Worm (Caenorhabditis elegans): ENCODE measurements around the gene C07A9.10.

Gene C07A9.10

DNA sequence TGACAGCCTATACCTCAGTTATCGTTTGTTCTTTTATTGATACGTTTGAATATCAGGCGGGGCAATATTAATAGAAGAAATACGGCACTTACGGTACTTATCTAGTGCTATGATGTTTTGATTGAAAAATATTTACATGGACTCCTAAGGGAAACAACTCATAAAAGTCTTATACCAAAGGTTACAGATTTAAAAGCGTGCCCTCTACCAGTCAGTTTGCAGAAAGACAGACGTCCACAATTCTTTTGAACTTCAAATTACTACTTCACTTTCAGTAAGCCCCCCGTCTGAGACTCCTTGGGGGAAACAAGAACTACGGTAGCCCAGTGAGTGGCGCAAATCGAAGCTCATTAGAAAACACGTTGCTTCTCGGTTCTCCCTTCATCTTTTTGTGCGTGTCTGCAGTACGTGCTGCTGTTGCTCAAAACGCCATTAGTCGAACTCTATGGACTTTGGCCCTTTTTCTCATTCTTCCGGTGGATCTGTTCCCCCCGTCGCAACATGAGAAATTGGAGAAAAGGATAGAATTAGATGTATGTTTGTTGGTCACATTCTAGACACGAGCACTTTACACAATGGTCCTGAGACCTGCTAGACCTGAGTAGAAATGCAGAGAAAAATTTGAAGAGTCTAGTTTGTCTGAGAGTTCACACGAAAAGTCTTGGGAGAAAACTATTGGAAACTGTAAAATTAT is 23.4 kb downstream of the C07A9.10 start:
- no peak for TF ChIP-seq cog-1 (tag; optimal IDR thresholded peaks at IDR 0.05)
- TF ChIP-seq med-1 (GFP tag; optimal IDR thresholded peaks at IDR 0.05; ENCODE audit: insufficient read depth) = no peak
- no peak for TF ChIP-seq ztf-23 (GFP tag; IDR thresholded peaks at IDR 0.05)
- no peak for TF ChIP-seq ztf-29 (GFP tag; IDR thresholded peaks at IDR 0.05)
- TF ChIP-seq T22C8.4 (GFP tag; IDR thresholded peaks at IDR 0.05) = no peak
- TF ChIP-seq tab-1 (GFP tag; IDR thresholded peaks at IDR 0.05) = no peak
- TF ChIP-seq ref-1 (GFP tag; conservative IDR thresholded peaks at IDR 0.05) = no peak
- no peak for TF ChIP-seq flt-1 (GFP tag; IDR thresholded peaks at IDR 0.05)
- no peak for TF ChIP-seq klf-2 (GFP tag; conservative IDR thresholded peaks at IDR 0.05)

DNA sequence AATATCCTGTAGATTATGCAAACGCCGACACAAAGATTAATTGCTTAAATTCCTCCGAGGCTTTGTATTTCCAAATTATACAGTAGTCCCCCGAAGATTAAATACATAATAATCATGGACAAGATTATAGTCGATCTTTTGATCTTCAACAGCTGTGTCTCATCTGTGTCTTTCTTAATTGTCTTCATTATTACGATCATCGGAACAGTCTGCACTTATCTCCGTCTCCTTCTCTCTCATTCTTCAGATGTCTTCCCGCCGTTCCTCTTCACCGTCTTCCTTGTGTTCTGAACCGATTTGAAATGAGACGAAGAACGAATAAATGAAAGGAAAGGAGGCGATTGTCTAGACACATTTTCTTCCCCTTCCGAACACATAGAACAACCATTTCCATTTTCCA is 24.7 kb downstream of the C07A9.10 start:
- TF ChIP-seq klf-2 (GFP tag; conservative IDR thresholded peaks at IDR 0.05) = no peak
- no peak for TF ChIP-seq flt-1 (GFP tag; IDR thresholded peaks at IDR 0.05)
- no peak for TF ChIP-seq med-1 (GFP tag; optimal IDR thresholded peaks at IDR 0.05; ENCODE audit: insufficient read depth)
- TF ChIP-seq cog-1 (tag; optimal IDR thresholded peaks at IDR 0.05) = no peak
- no peak for TF ChIP-seq tab-1 (GFP tag; IDR thresholded peaks at IDR 0.05)
- no peak for TF ChIP-seq ref-1 (GFP tag; conservative IDR thresholded peaks at IDR 0.05)
- TF ChIP-seq ztf-29 (GFP tag; IDR thresholded peaks at IDR 0.05) = no peak
- no peak for TF ChIP-seq T22C8.4 (GFP tag; IDR thresholded peaks at IDR 0.05)
- TF ChIP-seq ztf-23 (GFP tag; IDR thresholded peaks at IDR 0.05) = no peak

DNA sequence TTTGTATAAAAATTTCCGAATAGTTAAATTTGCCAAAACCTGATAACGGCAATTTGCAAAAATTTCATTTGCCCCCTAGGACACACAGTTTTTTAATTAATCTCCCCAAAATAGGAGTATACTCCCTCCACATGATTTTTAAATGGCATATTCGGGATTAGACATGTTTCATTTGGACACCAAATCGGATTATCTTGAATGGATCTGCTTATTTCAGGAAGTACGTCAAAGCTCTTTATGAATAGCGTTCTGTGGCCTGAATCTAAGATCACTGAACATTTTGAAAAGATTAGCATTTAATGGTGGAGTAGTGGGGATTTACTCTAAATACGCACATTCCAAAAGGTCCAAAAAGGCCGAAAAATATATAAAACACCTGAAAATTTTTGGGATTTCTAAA is 27.3 kb downstream of the C07A9.10 start:
- TF ChIP-seq ref-1 (GFP tag; conservative IDR thresholded peaks at IDR 0.05) (no peak), ztf-29 (GFP tag; IDR thresholded peaks at IDR 0.05) (no peak), tab-1 (GFP tag; IDR thresholded peaks at IDR 0.05) (no peak), flt-1 (GFP tag; IDR thresholded peaks at IDR 0.05) (no peak), ztf-23 (GFP tag; IDR thresholded peaks at IDR 0.05) (no peak), T22C8.4 (GFP tag; IDR thresholded peaks at IDR 0.05) (no peak), med-1 (GFP tag; optimal IDR thresholded peaks at IDR 0.05; ENCODE audit: insufficient read depth) (no peak), cog-1 (tag; optimal IDR thresholded peaks at IDR 0.05) (no peak), klf-2 (GFP tag; conservative IDR thresholded peaks at IDR 0.05) (no peak)

DNA sequence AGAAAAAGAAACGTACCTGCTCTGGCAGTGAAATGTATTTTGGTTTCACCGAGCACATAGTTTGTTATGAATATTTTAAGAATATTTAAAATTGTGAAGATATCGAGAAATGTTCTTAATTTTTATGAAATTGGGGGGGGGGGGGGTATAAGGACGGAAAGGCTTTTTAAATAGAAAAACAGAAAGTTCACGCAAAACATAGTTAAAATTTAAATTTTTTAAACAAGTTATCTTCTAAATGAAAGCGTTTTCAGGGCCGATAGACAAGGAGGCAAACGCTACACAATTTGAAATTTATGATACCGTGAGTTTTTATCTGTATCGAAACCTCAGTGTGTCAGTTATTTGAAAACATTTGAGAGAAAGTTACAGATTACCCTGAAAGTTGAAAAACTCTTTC is 30.1 kb downstream of the C07A9.10 start, which contains the start of gene C15H7.4:
Gene C15H7.4, minus strand, starts transcription at position 101 of the 400 bp plus-strand sequence.
- TF ChIP-seq ref-1 (GFP tag; conservative IDR thresholded peaks at IDR 0.05) = no peak
- TF ChIP-seq ztf-23 (GFP tag; IDR thresholded peaks at IDR 0.05) = no peak
- no peak for TF ChIP-seq cog-1 (tag; optimal IDR thresholded peaks at IDR 0.05)
- no peak for TF ChIP-seq med-1 (GFP tag; optimal IDR thresholded peaks at IDR 0.05; ENCODE audit: insufficient read depth)
- TF ChIP-seq klf-2 (GFP tag; conservative IDR thresholded peaks at IDR 0.05) = no peak
- TF ChIP-seq T22C8.4 (GFP tag; IDR thresholded peaks at IDR 0.05) = no peak
- no peak for TF ChIP-seq flt-1 (GFP tag; IDR thresholded peaks at IDR 0.05)
- TF ChIP-seq ztf-29 (GFP tag; IDR thresholded peaks at IDR 0.05) = no peak
- TF ChIP-seq tab-1 (GFP tag; IDR thresholded peaks at IDR 0.05) = no peak

DNA sequence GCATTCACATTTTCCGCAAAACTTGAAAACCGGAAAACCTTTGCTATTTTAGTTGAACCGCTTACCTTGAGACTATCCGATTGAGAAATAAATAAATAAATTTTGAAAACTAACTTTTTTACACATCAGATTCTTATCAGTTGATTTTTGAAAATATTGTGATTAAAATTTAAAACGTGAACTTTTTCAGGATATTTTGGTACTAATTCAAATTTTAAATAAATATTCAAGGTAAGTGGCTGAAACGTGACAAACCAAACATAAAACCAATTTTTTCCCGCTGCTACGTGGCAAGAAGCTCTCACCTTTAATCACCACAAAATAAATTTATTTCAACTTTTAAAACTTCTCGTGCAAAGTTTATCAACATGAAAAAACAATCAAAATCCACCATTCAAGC is 34.0 kb downstream of the C07A9.10 start, which contains the start of gene C15H7.3:
Gene C15H7.3, minus strand, starts transcription at position 101 of the 400 bp plus-strand sequence.
- no peak for TF ChIP-seq ref-1 (GFP tag; conservative IDR thresholded peaks at IDR 0.05)
- no peak for TF ChIP-seq klf-2 (GFP tag; conservative IDR thresholded peaks at IDR 0.05)
- TF ChIP-seq ztf-23 (GFP tag; IDR thresholded peaks at IDR 0.05) = no peak
- no peak for TF ChIP-seq med-1 (GFP tag; optimal IDR thresholded peaks at IDR 0.05; ENCODE audit: insufficient read depth)
- TF ChIP-seq ztf-29 (GFP tag; IDR thresholded peaks at IDR 0.05) = no peak
- TF ChIP-seq flt-1 (GFP tag; IDR thresholded peaks at IDR 0.05) = no peak
- TF ChIP-seq cog-1 (tag; optimal IDR thresholded peaks at IDR 0.05) = no peak
- TF ChIP-seq T22C8.4 (GFP tag; IDR thresholded peaks at IDR 0.05) = no peak
- TF ChIP-seq tab-1 (GFP tag; IDR thresholded peaks at IDR 0.05) = no peak

DNA sequence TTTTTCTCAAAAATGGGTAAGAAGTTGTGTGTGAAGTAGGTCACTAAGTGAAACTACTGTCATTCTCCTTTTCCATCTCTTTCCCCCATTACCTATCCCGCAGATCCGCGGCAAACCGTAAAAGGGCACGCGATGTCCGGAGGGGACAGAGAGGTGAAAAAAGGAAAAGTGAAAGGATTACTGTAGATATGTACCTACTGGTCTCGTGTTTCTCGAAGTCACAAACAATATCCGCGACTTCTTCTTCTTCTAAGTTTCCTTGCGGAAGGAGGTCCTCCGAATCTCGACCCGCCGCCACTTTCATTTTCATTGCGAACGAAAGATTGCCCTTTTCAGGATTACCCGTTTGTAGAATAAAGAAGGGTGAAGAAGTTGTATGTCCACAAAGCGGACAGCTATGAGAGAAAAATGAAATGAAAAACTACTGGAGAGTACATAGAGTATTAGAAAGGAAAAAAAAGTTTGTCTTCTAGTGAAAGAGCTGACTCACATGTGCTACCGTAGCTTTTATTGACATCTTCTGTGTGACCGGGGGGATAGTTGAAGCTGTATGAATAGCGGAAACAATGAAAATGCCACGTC is 39.3 kb downstream of the C07A9.10 start:
- no peak for TF ChIP-seq ztf-29 (GFP tag; IDR thresholded peaks at IDR 0.05)
- TF ChIP-seq ref-1 (GFP tag; conservative IDR thresholded peaks at IDR 0.05) = no peak
- no peak for TF ChIP-seq med-1 (GFP tag; optimal IDR thresholded peaks at IDR 0.05; ENCODE audit: insufficient read depth)
- TF ChIP-seq tab-1 (GFP tag; IDR thresholded peaks at IDR 0.05) = no peak
- TF ChIP-seq ztf-23 (GFP tag; IDR thresholded peaks at IDR 0.05) = no peak

DNA sequence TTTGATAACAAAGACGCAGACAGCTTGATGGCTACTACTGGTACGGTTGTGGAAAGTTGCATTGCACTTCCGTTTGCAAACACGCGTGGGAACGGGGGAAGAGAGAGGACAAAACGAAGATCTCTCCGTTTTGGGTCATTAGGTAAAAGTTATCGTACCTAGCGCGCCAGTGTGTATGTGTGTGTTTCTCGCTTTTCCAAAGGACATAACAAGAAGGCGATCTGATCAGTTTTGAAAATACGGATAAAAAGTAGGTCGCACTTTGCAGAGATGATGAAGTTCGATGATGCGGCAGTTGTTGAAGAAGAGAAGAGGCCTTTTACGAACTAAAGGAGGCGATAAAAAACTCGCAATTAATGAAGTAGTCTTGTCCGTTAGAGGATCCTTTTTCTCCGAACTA is 40.8 kb downstream of the C07A9.10 start:
- TF ChIP-seq tab-1 (GFP tag; IDR thresholded peaks at IDR 0.05) (no peak), flt-1 (GFP tag; IDR thresholded peaks at IDR 0.05) (no peak)

DNA sequence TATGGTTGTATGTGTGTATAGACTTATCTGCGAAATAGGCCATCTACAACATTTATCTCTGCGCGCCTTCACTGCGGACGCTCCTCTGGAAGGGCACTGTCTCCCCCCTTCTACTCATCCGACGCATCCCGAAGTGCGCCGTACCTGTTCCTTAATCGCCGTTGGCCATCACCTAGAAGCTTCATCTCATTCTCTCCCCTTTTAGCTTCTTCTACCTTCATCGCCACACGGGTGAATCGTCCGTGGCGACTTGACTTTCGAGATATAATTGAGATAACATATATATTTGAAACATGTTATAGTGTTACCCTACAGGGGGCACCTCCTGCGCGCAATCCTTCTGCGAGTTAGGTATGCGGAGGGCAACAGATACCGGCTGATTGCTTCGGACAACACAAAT is 43.7 kb downstream of the C07A9.10 start:
- TF ChIP-seq ztf-23 (GFP tag; IDR thresholded peaks at IDR 0.05) (no peak), klf-2 (GFP tag; conservative IDR thresholded peaks at IDR 0.05) (no peak), ztf-29 (GFP tag; IDR thresholded peaks at IDR 0.05) (no peak), med-1 (GFP tag; optimal IDR thresholded peaks at IDR 0.05; ENCODE audit: insufficient read depth) (no peak), tab-1 (GFP tag; IDR thresholded peaks at IDR 0.05) (no peak), cog-1 (tag; optimal IDR thresholded peaks at IDR 0.05) (no peak), ref-1 (GFP tag; conservative IDR thresholded peaks at IDR 0.05) (no peak), flt-1 (GFP tag; IDR thresholded peaks at IDR 0.05) (no peak), T22C8.4 (GFP tag; IDR thresholded peaks at IDR 0.05) (no peak)

DNA sequence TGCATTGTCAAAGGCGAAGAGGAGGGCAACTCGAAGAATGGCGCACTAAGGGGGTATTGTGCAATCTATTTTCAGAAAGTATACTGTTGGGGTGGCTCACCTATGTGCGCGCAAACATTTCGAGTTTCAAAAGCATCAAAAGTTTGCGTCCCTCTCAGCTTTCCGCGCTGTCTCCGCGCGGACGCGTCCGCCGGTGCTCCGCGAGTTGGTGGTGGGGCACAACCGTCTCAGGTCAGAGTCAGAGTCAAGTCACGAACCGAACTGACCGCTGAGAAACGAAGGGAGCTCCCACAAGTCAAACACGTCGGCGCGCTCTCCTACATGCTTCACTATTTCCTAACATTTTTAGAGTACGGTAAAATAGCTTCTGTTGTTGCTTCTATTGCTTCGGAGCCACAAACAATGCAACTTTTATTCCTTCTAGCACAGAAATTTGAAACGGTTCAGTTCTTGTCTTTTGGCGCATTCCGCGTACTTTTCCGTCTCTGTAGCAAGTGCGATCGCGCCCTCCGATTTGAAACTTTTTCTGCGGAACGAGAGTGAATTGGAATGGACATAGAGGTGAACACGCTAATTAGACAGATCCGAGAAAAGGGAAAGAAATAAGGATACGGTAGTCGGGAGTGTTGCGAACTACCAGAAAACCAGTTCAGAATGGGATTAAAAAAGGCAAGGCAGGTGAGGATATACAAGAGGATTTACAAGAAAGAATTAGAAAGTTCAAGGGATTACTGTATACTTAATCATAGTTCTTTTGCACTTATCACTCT is 46.4 kb downstream of the C07A9.10 start:
- TF ChIP-seq T22C8.4 (GFP tag; IDR thresholded peaks at IDR 0.05) = no peak
- no peak for TF ChIP-seq ref-1 (GFP tag; conservative IDR thresholded peaks at IDR 0.05)
- no peak for TF ChIP-seq med-1 (GFP tag; optimal IDR thresholded peaks at IDR 0.05; ENCODE audit: insufficient read depth)
- no peak for TF ChIP-seq ztf-23 (GFP tag; IDR thresholded peaks at IDR 0.05)
- no peak for TF ChIP-seq ztf-29 (GFP tag; IDR thresholded peaks at IDR 0.05)
- no peak for TF ChIP-seq tab-1 (GFP tag; IDR thresholded peaks at IDR 0.05)
- no peak for TF ChIP-seq klf-2 (GFP tag; conservative IDR thresholded peaks at IDR 0.05)
- no peak for TF ChIP-seq cog-1 (tag; optimal IDR thresholded peaks at IDR 0.05)
- no peak for TF ChIP-seq flt-1 (GFP tag; IDR thresholded peaks at IDR 0.05)
